Fruit fly (Drosophila melanogaster): ENCODE results near the gene CG42300.

DNA sequence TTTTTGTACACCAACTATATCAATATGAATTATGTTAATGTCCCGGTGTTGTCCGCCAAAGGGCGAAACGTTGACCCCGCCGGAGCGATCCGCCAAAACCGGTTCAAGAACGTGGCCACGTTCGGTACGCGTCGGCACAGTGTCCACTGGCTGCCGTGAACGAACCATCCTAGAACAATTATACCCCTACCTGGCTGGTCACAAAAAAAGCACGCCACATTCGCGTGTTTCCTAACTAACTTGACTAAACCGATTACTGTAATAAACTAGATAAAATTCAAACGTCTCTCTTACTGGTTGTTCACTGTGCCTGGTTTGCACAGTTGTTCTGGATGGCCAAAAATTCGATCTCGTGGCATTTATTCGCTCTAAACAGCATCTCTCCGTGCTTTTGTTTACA lies 23.7 kb upstream of the CG42300 start:
- peak; percentile 99 for TF ChIP-seq Med (GFP tag)
- peak; percentile 92 for TF ChIP-seq Xbp1 (GFP tag; optimal IDR thresholded peaks at IDR 0.05)
- TF ChIP-seq CG10565 (GFP tag; optimal IDR thresholded peaks at IDR 0.05), result peak; percentile 62
- TF ChIP-seq CG11504 (tag; optimal IDR thresholded peaks at IDR 0.05), result peak; percentile 88
- peak; percentile 92 for TF ChIP-seq CG1233 (GFP tag; optimal IDR thresholded peaks at IDR 0.05)
- peak; percentile 81 for TF ChIP-seq CG13123 (GFP tag; optimal IDR thresholded peaks at IDR 0.05)
- TF ChIP-seq Sin3A (optimal IDR thresholded peaks at IDR 0.05), result no peak
- no peak for TF ChIP-seq CG34224 (GFP tag; IDR thresholded peaks at IDR 0.05; ENCODE audit: partially characterized antibody)

All from whole organism, embryonic.